Fruit fly (Drosophila melanogaster) whole organism, embryonic: ENCODE measurements around the gene dx.

Experiments
- Atf6 ChIP-seq: fragments of 200-800 bp; sonication (Bioruptor generic); IDR thresholded peaks from 2 replicates; pipeline ENCODE4 v1.3.6; 2022; ENCODE audit warnings: missing biosample characterization, missing genetic modification characterization
- CG1024 ChIP-seq: fragments of 200-800 bp; sonication (Bioruptor generic); IDR thresholded peaks from 2 replicates; pipeline ENCODE4 v1.3.6; 2022; ENCODE audit warnings: missing biosample characterization, missing genetic modification characterization
- CG10959 ChIP-seq: fragments of 200-800 bp; sonication (Bioruptor generic); IDR thresholded peaks from 2 replicates; pipeline ENCODE4 v1.3.6; 2022; ENCODE audit warnings: missing biosample characterization, missing genetic modification characterization
- CG11247 ChIP-seq: fragments of 200-800 bp; sonication (Bioruptor generic); IDR thresholded peaks from 2 replicates; pipeline ENCODE4 v1.3.6; 2022; ENCODE audit warnings: missing biosample characterization, missing genetic modification characterization
- CG12219 ChIP-seq: fragments of 200-800 bp; sonication (Bioruptor generic); optimal IDR thresholded peaks from 3 replicates; lab custom pipeline; 2018; ENCODE audit warnings: missing biosample characterization, mild to moderate bottlenecking, missing genetic modification characterization
- CG12391 ChIP-seq: fragments of 200-800 bp; sonication (Bioruptor generic); optimal IDR thresholded peaks from 3 replicates; lab custom pipeline; 2018; ENCODE audit warnings: missing biosample characterization, mild to moderate bottlenecking, missing genetic modification characterization, moderate library complexity
- CG13624 ChIP-seq: fragments of 200-800 bp; sonication (Bioruptor generic); optimal IDR thresholded peaks from 2 replicates; lab custom pipeline; 2016; ENCODE audit warnings: missing biosample characterization, missing genetic modification characterization
- CG14667 ChIP-seq: fragments of 200-800 bp; sonication (Bioruptor generic); IDR thresholded peaks from 2 replicates; pipeline ENCODE4 v1.3.6; 2022; ENCODE audit warnings: missing biosample characterization, missing genetic modification characterization
- CG15269 ChIP-seq: fragments of 200-800 bp; sonication (Bioruptor generic); optimal IDR thresholded peaks from 2 replicates; lab custom pipeline; 2018; ENCODE audit warnings: missing biosample characterization, mild to moderate bottlenecking, missing genetic modification characterization, moderate library complexity
- CG1602 ChIP-seq: fragments of 200-800 bp; sonication (Bioruptor generic); optimal IDR thresholded peaks from 3 replicates; lab custom pipeline; 2016; ENCODE audit warnings: missing biosample characterization, missing genetic modification characterization
- CG17912 ChIP-seq: fragments of 200-800 bp; sonication (Bioruptor generic); optimal IDR thresholded peaks from 2 replicates; lab custom pipeline; 2018; ENCODE audit warnings: missing biosample characterization, mild to moderate bottlenecking, missing genetic modification characterization
- CG18619 ChIP-seq: fragments of 200-800 bp; sonication (Bioruptor generic); optimal IDR thresholded peaks from 3 replicates; lab custom pipeline; 2017; ENCODE audit warnings: missing biosample characterization, mild to moderate bottlenecking, missing genetic modification characterization
- CG31441 ChIP-seq: fragments of 200-800 bp; sonication (Bioruptor generic); IDR thresholded peaks from 2 replicates; pipeline ENCODE4 v1.3.6; 2022; ENCODE audit warnings: missing biosample characterization, missing genetic modification characterization
- CG3163 ChIP-seq: fragments of 200-800 bp; sonication (Bioruptor generic); optimal IDR thresholded peaks from 3 replicates; lab custom pipeline; 2016; ENCODE audit warnings: missing biosample characterization, missing genetic modification characterization
- CG32532 ChIP-seq: fragments of 200-800 bp; sonication (Bioruptor generic); IDR thresholded peaks from 2 replicates; pipeline ENCODE4 v1.3.6; 2022; ENCODE audit warnings: missing biosample characterization, missing genetic modification characterization
- CG32772 ChIP-seq: fragments of 200-800 bp; sonication (Bioruptor generic); IDR thresholded peaks from 2 replicates; pipeline ENCODE4 v1.3.6; 2022; ENCODE audit warnings: missing biosample characterization, missing genetic modification characterization
- CG6175 ChIP-seq: fragments of 200-800 bp; sonication (Bioruptor generic); IDR thresholded peaks from 3 replicates; pipeline ENCODE4 v1.3.6; 2022; ENCODE audit warnings: missing biosample characterization, missing genetic modification characterization
- CG6689 ChIP-seq: fragments of 200-800 bp; sonication (Bioruptor generic); IDR thresholded peaks from 2 replicates; pipeline ENCODE4 v1.3.6; 2022; ENCODE audit warnings: missing biosample characterization, missing genetic modification characterization
- CG9817 ChIP-seq: fragments of 200-800 bp; sonication (Bioruptor generic); optimal IDR thresholded peaks from 2 replicates; lab custom pipeline; 2018; ENCODE audit warnings: missing biosample characterization, mild to moderate bottlenecking, missing genetic modification characterization, moderate library complexity
- CTCF ChIP-seq: fragments of 200-800 bp; sonication (Bioruptor generic); optimal IDR thresholded peaks from 2 replicates; lab custom pipeline; 2017; ENCODE audit warnings: missing biosample characterization, mild to moderate bottlenecking, missing genetic modification characterization, moderate library complexity
- CkIIα-i1 ChIP-seq: fragments of 200-800 bp; sonication (Bioruptor generic); IDR thresholded peaks from 2 replicates; pipeline ENCODE4 v1.3.6; 2022; ENCODE audit warnings: missing biosample characterization, missing genetic modification characterization
- D19B ChIP-seq: fragments of 200-800 bp; sonication (Bioruptor generic); optimal IDR thresholded peaks from 2 replicates; lab custom pipeline; 2017; ENCODE audit warnings: missing biosample characterization, mild to moderate bottlenecking, missing genetic modification characterization
- Elba2 ChIP-seq: fragments of 200-800 bp; sonication (Bioruptor generic); optimal IDR thresholded peaks from 3 replicates; lab custom pipeline; 2016; ENCODE audit warnings: missing biosample characterization, missing genetic modification characterization
- Gug ChIP-seq: fragments of 200-800 bp; sonication (Bioruptor generic); IDR thresholded peaks from 4 replicates; pipeline ENCODE4 v1.3.6; 2022; ENCODE audit warnings: missing biosample characterization, missing genetic modification characterization
- H15 ChIP-seq: fragments of 200-800 bp; sonication (Bioruptor generic); IDR thresholded peaks from 3 replicates; pipeline ENCODE4 v1.3.6; 2022; ENCODE audit warnings: missing biosample characterization, missing genetic modification characterization
- Hand ChIP-seq: fragments of 200-800 bp; sonication (Bioruptor generic); optimal IDR thresholded peaks from 2 replicates; lab custom pipeline; 2017; ENCODE audit warnings: mild to moderate bottlenecking, missing biosample characterization, missing genetic modification reagents, missing genetic modification characterization
- Hsf ChIP-seq: fragments of 200-800 bp; sonication (Bioruptor generic); optimal IDR thresholded peaks from 3 replicates; lab custom pipeline; 2016; ENCODE audit warnings: missing biosample characterization, missing genetic modification characterization
- Lhr ChIP-seq: fragments of 200-800 bp; sonication (Bioruptor generic); optimal IDR thresholded peaks from 3 replicates; lab custom pipeline; 2017; ENCODE audit warnings: mild to moderate bottlenecking, missing biosample characterization, missing genetic modification reagents, missing genetic modification characterization
- Med ChIP-seq: fragments of 200-800 bp; sonication (Bioruptor generic); peaks from one replicate; lab custom pipeline; 2016; ENCODE audit warnings: missing biosample characterization, missing genetic modification characterization, mild to moderate bottlenecking, inconsistent platforms, moderate library complexity
- NfI ChIP-seq: fragments of 200-800 bp; sonication (Bioruptor generic); optimal IDR thresholded peaks from 3 replicates; lab custom pipeline; 2018; ENCODE audit warnings: missing biosample characterization, mild to moderate bottlenecking, missing genetic modification characterization, moderate library complexity
- Oaz ChIP-seq: fragments of 200-800 bp; sonication (Bioruptor generic); IDR thresholded peaks from 2 replicates; pipeline ENCODE4 v1.3.6; 2022; ENCODE audit warnings: missing biosample characterization, missing genetic modification characterization
- PHDP ChIP-seq: fragments of 200-800 bp; sonication (Bioruptor generic); optimal IDR thresholded peaks from 3 replicates; lab custom pipeline; 2018; ENCODE audit warnings: missing biosample characterization, mild to moderate bottlenecking, missing genetic modification characterization, moderate library complexity
- Sry-β ChIP-seq: fragments of 200-800 bp; sonication (Bioruptor generic); optimal IDR thresholded peaks from 2 replicates; lab custom pipeline; 2018; ENCODE audit warnings: missing biosample characterization, mild to moderate bottlenecking, missing genetic modification characterization, moderate library complexity
- Usf ChIP-seq: fragments of 200-800 bp; sonication (Bioruptor generic); optimal IDR thresholded peaks from 2 replicates; lab custom pipeline; 2017; ENCODE audit warnings: missing genotype, missing biosample characterization, missing genetic modification characterization
- Xbp1 ChIP-seq: fragments of 200-800 bp; sonication (Bioruptor generic); optimal IDR thresholded peaks from 3 replicates; lab custom pipeline; 2016; ENCODE audit warnings: missing biosample characterization, mild to moderate bottlenecking, missing genetic modification characterization
- amos ChIP-seq: fragments of 200-800 bp; sonication (Bioruptor generic); IDR thresholded peaks from 2 replicates; pipeline ENCODE4 v1.3.6; 2022; ENCODE audit warnings: missing biosample characterization, missing genetic modification characterization; ENCODE audit not compliant: partially characterized antibody
- danr ChIP-seq: fragments of 200-800 bp; sonication (Bioruptor generic); IDR thresholded peaks from 2 replicates; pipeline ENCODE4 v1.3.6; 2022; ENCODE audit warnings: missing biosample characterization, missing genetic modification characterization
- disco-r ChIP-seq: fragments of 200-800 bp; sonication (Bioruptor generic); optimal IDR thresholded peaks from 2 replicates; lab custom pipeline; 2016; ENCODE audit warnings: missing biosample characterization, missing genetic modification characterization
- dmrt99B ChIP-seq: fragments of 200-800 bp; sonication (Bioruptor generic); optimal IDR thresholded peaks from 2 replicates; lab custom pipeline; 2018; ENCODE audit warnings: missing biosample characterization, mild to moderate bottlenecking, missing genetic modification characterization, moderate library complexity
- grn ChIP-seq: fragments of 200-800 bp; sonication (Bioruptor generic); optimal IDR thresholded peaks from 3 replicates; lab custom pipeline; 2017; ENCODE audit warnings: missing biosample characterization, missing genetic modification characterization
- hkb ChIP-seq, 2 experiments: fragments of 200-800 bp in 1 of 2; fragments of >200 bp in 1 of 2; sonication (Bioruptor generic) in 1 of 2; IDR thresholded peaks in 1 of 2; optimal IDR thresholded peaks in 1 of 2; 2 replicates each; pipeline versions ENCODE4 v1.3.6 to Lab custom; 2017 to 2022; ENCODE audit warnings: missing biosample characterization in 1 of 2, missing genetic modification characterization in 1 of 2
- ken ChIP-seq: fragments of 200-800 bp; sonication (Bioruptor generic); IDR thresholded peaks from 3 replicates; pipeline ENCODE4 v1.3.6; 2022; ENCODE audit warnings: missing biosample characterization, missing genetic modification characterization
- lilli ChIP-seq: fragments of 200-800 bp; sonication (Bioruptor generic); optimal IDR thresholded peaks from 3 replicates; lab custom pipeline; 2016; ENCODE audit warnings: missing biosample characterization, missing genetic modification characterization
- pan ChIP-seq, 4 experiments: fragments of >200 bp in 3 of 4; fragments of 200-800 bp in 1 of 4; sonication (Bioruptor generic) in 1 of 4; optimal IDR thresholded peaks in 3 of 4; IDR thresholded peaks in 1 of 4; 2 replicates each; pipeline versions ENCODE4 v1.3.6 to Lab custom; 2017 to 2022; ENCODE audit warnings: missing biosample characterization in 2 of 4, missing genetic modification characterization in 2 of 4, mixed read lengths in 1 of 4
- ranshi ChIP-seq: fragments of 200-800 bp; sonication (Bioruptor generic); IDR thresholded peaks from 2 replicates; pipeline ENCODE4 v1.3.6; 2022; ENCODE audit warnings: missing biosample characterization, missing genetic modification characterization
- sens ChIP-seq: fragments of 200-800 bp; sonication (Bioruptor generic); peaks from one replicate; lab custom pipeline; 2016; ENCODE audit warnings: missing biosample characterization, missing genetic modification characterization
- sens-2 ChIP-seq: fragments of 200-800 bp; sonication (Bioruptor generic); IDR thresholded peaks from 2 replicates; pipeline ENCODE4 v1.3.6; 2022; ENCODE audit warnings: missing biosample characterization, missing genetic modification characterization
- sim ChIP-seq: fragments of 200-800 bp; sonication (Bioruptor generic); IDR thresholded peaks from 2 replicates; pipeline ENCODE4 v1.3.6; 2022; ENCODE audit warnings: missing biosample characterization, missing genetic modification characterization
- tup ChIP-seq: fragments of 200-800 bp; sonication (Bioruptor generic); optimal IDR thresholded peaks from 2 replicates; lab custom pipeline; 2016; ENCODE audit warnings: missing biosample characterization, mild to moderate bottlenecking, missing genetic modification characterization, moderate library complexity
- unpg ChIP-seq: fragments of 200-800 bp; sonication (Bioruptor generic); optimal IDR thresholded peaks from 3 replicates; lab custom pipeline; 2018; ENCODE audit warnings: missing biosample characterization, mild to moderate bottlenecking, missing genetic modification characterization, moderate library complexity
- z ChIP-seq: fragments of 200-800 bp; sonication (Bioruptor generic); IDR thresholded peaks from 3 replicates; pipeline ENCODE4 v1.3.6; 2022; ENCODE audit warnings: missing biosample characterization, missing genetic modification characterization

dx gene

dm6 chrX:6574488-6574887, 40.7 kb downstream of the dx start (continued):
- no peak for TF ChIP-seq CG12219 (GFP tag; lab: Kevin White, UChicago)
- 0 out of 3 replicates have a peak, but pooled peaks have one; percentile 41 for TF ChIP-seq H15 (GFP tag; lab: Robert Waterston, UW)
- no peak for TF ChIP-seq pan (optimal IDR thresholded peaks at IDR 0.05; lab: Kevin White, UChicago)
- TF ChIP-seq pan (GFP tag; optimal IDR thresholded peaks at IDR 0.05 in 1 of 2, IDR thresholded peaks at IDR 0.05 in 1 of 2): peak in 1 of 2 experiments; percentile 47
- TF ChIP-seq CG31441 (GFP tag; lab: Robert Waterston, UW): no peak
- TF ChIP-seq CG32772: no peak
- TF ChIP-seq CTCF (GFP tag; lab: Kevin White, UChicago): no peak
- no peak for TF ChIP-seq amos
- TF ChIP-seq CG14667: 0 out of 2 replicates have a peak, but pooled peaks have one; percentile 17
- TF ChIP-seq Hand (GFP tag; lab: Kevin White, UChicago): no peak
- peak; percentile 46 for TF ChIP-seq dmrt99B (tag; lab: Kevin White, UChicago)
- TF ChIP-seq z (GFP tag; lab: Robert Waterston, UW): no peak
- peak; percentile 53 for TF ChIP-seq CG32532 (GFP tag; lab: Robert Waterston, UW)
- peak; percentile 15 for TF ChIP-seq Xbp1 (GFP tag; lab: Kevin White, UChicago)
- 0 out of 2 replicates have a peak, but pooled peaks have one; percentile 29 for TF ChIP-seq CG11247
- no peak for TF ChIP-seq CG13624 (GFP tag; lab: Kevin White, UChicago)
- TF ChIP-seq CG1024 (GFP tag; lab: Robert Waterston, UW): no peak
- peak; percentile 71 for TF ChIP-seq sens
- TF ChIP-seq CG6175 (GFP tag; lab: Robert Waterston, UW): no peak
- no peak for TF ChIP-seq Usf (GFP tag; lab: Kevin White, UChicago)
- TF ChIP-seq unpg (GFP tag; lab: Kevin White, UChicago): peak; percentile 27
- TF ChIP-seq grn (GFP tag; lab: Kevin White, UChicago): no peak
- no peak for TF ChIP-seq CG1602 (GFP tag; lab: Kevin White, UChicago)
- TF ChIP-seq danr (GFP tag; lab: Robert Waterston, UW): no peak
- no peak for TF ChIP-seq Hsf (GFP tag; lab: Kevin White, UChicago)
- peak; percentile 87 for TF ChIP-seq Med
- TF ChIP-seq NfI (GFP tag; lab: Kevin White, UChicago): no peak
- TF ChIP-seq CG10959: no peak
- peak; percentile 36; the same call in 1 of the 2 replicates for TF ChIP-seq Oaz (GFP tag; lab: Robert Waterston, UW)
- peak; percentile 4 for TF ChIP-seq CG15269
- TF ChIP-seq CG6689 (GFP tag; lab: Robert Waterston, UW): peak; percentile 44; the same call in 1 of the 2 replicates
- no peak for TF ChIP-seq CkIIα-i1 (GFP tag; lab: Robert Waterston, UW)
- TF ChIP-seq Atf6: peak; percentile 27; the same call in 1 of the 2 replicates
- TF ChIP-seq hkb (optimal IDR thresholded peaks at IDR 0.05; lab: Kevin White, UChicago): no peak
- 0 out of 2 replicates have a peak, but pooled peaks have one; percentile 27 for TF ChIP-seq hkb (GFP tag; IDR thresholded peaks at IDR 0.05; lab: Robert Waterston, UW)
- peak; percentile 6 for TF ChIP-seq CG12391
- peak; percentile 15 for TF ChIP-seq CG9817
- TF ChIP-seq sens-2: 0 out of 2 replicates have a peak, but pooled peaks have one; percentile 23
- TF ChIP-seq ken (GFP tag; lab: Robert Waterston, UW): peak; percentile 55; the same call in 1 of the 3 replicates
- no peak for TF ChIP-seq sim (GFP tag; lab: Robert Waterston, UW)
- TF ChIP-seq PHDP (tag; lab: Kevin White, UChicago): peak; percentile 2
- TF ChIP-seq Sry-β (GFP tag; lab: Kevin White, UChicago): no peak
- no peak for TF ChIP-seq CG3163 (GFP tag; lab: Kevin White, UChicago)
- no peak for TF ChIP-seq CG18619 (GFP tag; lab: Kevin White, UChicago)
- TF ChIP-seq disco-r: no peak
- TF ChIP-seq ranshi (GFP tag; lab: Robert Waterston, UW): peak; percentile 31; the same call in 1 of the 2 replicates
- TF ChIP-seq Gug (GFP tag; lab: Robert Waterston, UW): peak; percentile 9; the same call in 1 of the 4 replicates
- TF ChIP-seq CG17912 (GFP tag; lab: Kevin White, UChicago): no peak
- TF ChIP-seq D19B (GFP tag; lab: Kevin White, UChicago): no peak
- no peak for TF ChIP-seq Elba2 (GFP tag; lab: Kevin White, UChicago)
- no peak for TF ChIP-seq Lhr
- TF ChIP-seq tup: no peak
- TF ChIP-seq lilli (GFP tag; lab: Kevin White, UChicago): peak; percentile 40
